Fruit fly (Drosophila melanogaster) whole organism: Measurements from ENCODE around the gene TwdlS.

Experiments used
- pan ChIP-seq: fragments of >200 bp; optimal IDR thresholded peaks from 2 replicates; lab custom pipeline; 2017
- psq ChIP-seq: fragments of >200 bp; optimal IDR thresholded peaks from 2 replicates; lab custom pipeline; 2017
- usp ChIP-seq: fragments of >200 bp; optimal IDR thresholded peaks from 2 replicates; lab custom pipeline; 2017; ENCODE audit warnings: missing biosample characterization, missing genetic modification characterization, mixed read lengths

DNA sequence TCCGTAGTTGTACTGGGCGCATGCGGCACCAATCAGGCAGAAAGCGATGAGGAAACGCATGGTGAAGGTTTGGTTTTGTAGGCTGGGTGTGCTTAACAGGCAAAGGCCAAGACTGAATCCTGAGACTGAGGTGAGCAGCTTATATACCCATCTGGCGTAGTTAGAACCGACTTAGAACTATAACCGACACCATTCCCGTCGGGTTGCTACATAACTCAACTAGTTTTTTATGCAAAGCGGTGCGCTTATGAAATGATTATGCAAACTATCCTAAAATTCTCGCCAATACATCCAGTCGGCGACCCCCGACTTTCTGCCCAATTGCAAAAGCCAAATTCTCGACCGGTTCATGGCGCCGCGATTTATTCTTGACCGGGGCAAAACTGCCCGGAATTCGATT lies 9.8 kb upstream of the TwdlS start, which contains the start of gene TwdlO:
- no peak for TF ChIP-seq pan (lab: Kevin White, UChicago)
- no peak for TF ChIP-seq usp (GFP tag; lab: Kevin White, UChicago)
- no peak for TF ChIP-seq psq (lab: Kevin White, UChicago)
